Worm (Caenorhabditis elegans) whole organism, L3 larva: Measurements from ENCODE around the gene clic-1.

Experiments
- ZK546.5 ChIP-seq: sonication (generic microtip); optimal IDR thresholded peaks from 2 replicates; lab custom pipeline; 2017; ENCODE audit warnings: missing biosample characterization, missing genetic modification characterization
- daf-12 ChIP-seq: fragments of 150-350 bp; optimal IDR thresholded peaks from 2 replicates; lab custom pipeline; 2014; ENCODE audit warnings: missing biosample characterization, missing genetic modification reagents, missing genetic modification characterization
- fkh-10 ChIP-seq: sonication (generic microtip); optimal IDR thresholded peaks from 2 replicates; lab custom pipeline; 2017; ENCODE audit warnings: missing biosample characterization, missing genetic modification reagents, missing genetic modification characterization
- nhr-11 ChIP-seq: fragments of 150-350 bp; optimal IDR thresholded peaks from 2 replicates; lab custom pipeline; 2014; ENCODE audit warnings: missing biosample characterization, missing genetic modification characterization
- pqm-1 ChIP-seq: fragments of 150-350 bp; optimal IDR thresholded peaks from 2 replicates; lab custom pipeline; 2017; ENCODE audit warnings: missing biosample characterization, missing genetic modification characterization, inconsistent platforms
- skn-1 ChIP-seq: fragments of 150-350 bp; optimal IDR thresholded peaks from 2 replicates; lab custom pipeline; 2014; ENCODE audit warnings: missing biosample characterization, missing genetic modification characterization
- unc-62 ChIP-seq: fragments of 150-350 bp; sonication (generic microtip); optimal IDR thresholded peaks from 4 replicates; lab custom pipeline; 2014; ENCODE audit warnings: missing biosample characterization, missing genetic modification reagents, missing genetic modification characterization

DNA sequence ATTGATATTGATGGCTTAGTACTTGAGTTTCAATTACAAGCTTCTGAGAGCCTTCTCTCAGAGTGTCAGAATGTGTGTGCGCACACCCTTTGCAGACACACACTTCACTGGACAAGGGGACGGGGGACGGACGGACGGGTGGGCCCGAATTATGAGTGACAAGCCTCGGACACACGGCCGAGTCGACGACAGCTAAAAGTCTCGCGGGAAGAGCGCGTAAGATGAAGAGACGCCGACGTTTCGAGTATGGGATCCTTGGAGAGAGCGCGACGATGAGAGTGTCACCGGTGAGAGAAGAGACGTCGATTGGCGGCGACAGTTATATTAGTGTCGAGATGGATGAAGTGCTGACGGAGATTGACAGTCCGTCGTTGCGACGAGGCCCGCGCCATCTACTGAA, 11.2 kb upstream of the clic-1 start:
- TF ChIP-seq pqm-1, result no peak
- peak; percentile 63 for TF ChIP-seq unc-62 (GFP tag; lab: Kevin White, UChicago)
- no peak for TF ChIP-seq skn-1 (tag; lab: Kevin White, UChicago)
- no peak for TF ChIP-seq ZK546.5 (tag; lab: Kevin White, UChicago)
- no peak for TF ChIP-seq fkh-10 (GFP tag; lab: Kevin White, UChicago)
- TF ChIP-seq nhr-11 (tag; lab: Kevin White, UChicago), result no peak
- no peak for TF ChIP-seq daf-12 (tag; lab: Kevin White, UChicago)
